Fruit fly (Drosophila melanogaster) whole organism, wandering third instar larva: ENCODE measurements around the gene CG17440.

Experiments
- CG9705 ChIP-seq: fragments of 200-800 bp; sonication (Bioruptor generic); optimal IDR thresholded peaks from 2 replicates; lab custom pipeline; 2018; ENCODE audit warnings: missing biosample characterization, mild to moderate bottlenecking, missing genetic modification characterization
- CrebA ChIP-seq: fragments of 200-800 bp; sonication (Bioruptor generic); optimal IDR thresholded peaks from 2 replicates; lab custom pipeline; 2016; ENCODE audit warnings: missing biosample characterization, mild to moderate bottlenecking, missing genetic modification characterization, borderline replicate concordance
- GATAd ChIP-seq: sonication (Bioruptor generic); optimal IDR thresholded peaks from 2 replicates; lab custom pipeline; 2016; ENCODE audit warnings: missing biosample characterization, missing genetic modification characterization
- HLH106 ChIP-seq: fragments of 200-800 bp; optimal IDR thresholded peaks from 3 replicates; lab custom pipeline; 2019; ENCODE audit warnings: missing biosample characterization, mild to moderate bottlenecking, missing genetic modification characterization, moderate library complexity
- Hnf4 ChIP-seq: fragments of 200-800 bp; sonication (Bioruptor generic); optimal IDR thresholded peaks from 2 replicates; lab custom pipeline; 2016; ENCODE audit warnings: missing biosample characterization, mild to moderate bottlenecking, missing genetic modification characterization
- Hr78 ChIP-seq: fragments of >200 bp; optimal IDR thresholded peaks from 2 replicates; lab custom pipeline; 2017; ENCODE audit warnings: missing biosample characterization, missing genetic modification characterization
- Jra ChIP-seq: sonication (Bioruptor generic); optimal IDR thresholded peaks from 2 replicates; lab custom pipeline; 2016; ENCODE audit warnings: missing biosample characterization, missing genetic modification characterization
- Myc ChIP-seq: fragments of >200 bp; optimal IDR thresholded peaks from 2 replicates; lab custom pipeline; 2017
- N ChIP-seq: fragments of >200 bp; optimal IDR thresholded peaks from 2 replicates; lab custom pipeline; 2018; ENCODE audit warnings: missing biosample characterization, missing external identifiers, missing genetic modification characterization
- OdsH ChIP-seq: fragments of 200-800 bp; sonication (Bioruptor generic); optimal IDR thresholded peaks from 2 replicates; lab custom pipeline; 2016; ENCODE audit warnings: missing biosample characterization, mild to moderate bottlenecking, missing genetic modification characterization
- Rel ChIP-seq, 2 experiments: fragments of 200-800 bp; sonication (Bioruptor generic) in 1 of 2; optimal IDR thresholded peaks; 2 replicates in 1 of 2; 3 replicates in 1 of 2; lab custom pipeline; 2016 to 2019; ENCODE audit warnings: mild to moderate bottlenecking in 2 of 2, missing biosample characterization in 2 of 2, missing genetic modification characterization in 2 of 2, moderate library complexity in 1 of 2
- Sp1 ChIP-seq: fragments of 200-800 bp; sonication (Bioruptor generic); optimal IDR thresholded peaks from 3 replicates; lab custom pipeline; 2019; ENCODE audit warnings: missing biosample characterization, mild to moderate bottlenecking, missing genetic modification characterization, moderate library complexity
- Vsx2 ChIP-seq: fragments of 200-300, 225-300 bp; sonication (Bioruptor generic); optimal IDR thresholded peaks from 2 replicates; lab custom pipeline; 2018; ENCODE audit warnings: missing biosample characterization, missing genetic modification characterization; ENCODE audit not compliant: partially characterized antibody
- br ChIP-seq: fragments of 200-800 bp; sonication (Bioruptor generic); optimal IDR thresholded peaks from 2 replicates; lab custom pipeline; 2016; ENCODE audit warnings: missing biosample characterization, missing genetic modification characterization
- brk ChIP-seq: fragments of 200-800 bp; sonication (Bioruptor generic); optimal IDR thresholded peaks from 2 replicates; lab custom pipeline; 2016; ENCODE audit warnings: missing biosample characterization, mild to moderate bottlenecking, missing genetic modification characterization
- dl ChIP-seq, 2 experiments: fragments of 175-275, 200-275 bp in 1 of 2; fragments of 200-275 bp in 1 of 2; sonication (Bioruptor generic); optimal IDR thresholded peaks; lab custom pipeline; 2018; ENCODE audit warnings: mild to moderate bottlenecking in 2 of 2, missing biosample characterization in 2 of 2, missing genetic modification characterization in 2 of 2, moderate library complexity in 2 of 2; ENCODE audit not compliant: partially characterized antibody in 2 of 2, insufficient read depth in 1 of 2
- dmrt93B ChIP-seq: fragments of 200-800 bp; sonication (Bioruptor generic); optimal IDR thresholded peaks from 2 replicates; lab custom pipeline; 2018; ENCODE audit warnings: missing biosample characterization, mild to moderate bottlenecking, missing genetic modification characterization
- ey ChIP-seq: fragments of 200-800 bp; sonication (Bioruptor generic); optimal IDR thresholded peaks from 2 replicates; lab custom pipeline; 2016; ENCODE audit warnings: missing biosample characterization, missing genetic modification characterization
- foxo ChIP-seq, 2 experiments: fragments of 200-800 bp; sonication (Bioruptor generic); optimal IDR thresholded peaks; 2 replicates in 1 of 2; 3 replicates in 1 of 2; lab custom pipeline; 2016 to 2017; ENCODE audit warnings: missing biosample characterization in 2 of 2, missing genetic modification characterization in 2 of 2
- fru ChIP-seq: fragments of 200-800 bp; sonication (Bioruptor generic); optimal IDR thresholded peaks from 3 replicates; lab custom pipeline; 2016; ENCODE audit warnings: missing biosample characterization, mild to moderate bottlenecking, missing genetic modification characterization
- h ChIP-seq: fragments of 200-800 bp; sonication (Bioruptor generic); optimal IDR thresholded peaks from 3 replicates; lab custom pipeline; 2016; ENCODE audit warnings: missing biosample characterization, mild to moderate bottlenecking, missing genetic modification characterization
- jim ChIP-seq: fragments of 175-275, 200-325 bp; sonication (Bioruptor generic); optimal IDR thresholded peaks from 2 replicates; lab custom pipeline; 2016; ENCODE audit warnings: missing biosample characterization, mild to moderate bottlenecking, missing genetic modification characterization
- pan ChIP-seq: fragments of >200 bp; optimal IDR thresholded peaks from 2 replicates; lab custom pipeline; 2017
- psq ChIP-seq: fragments of 200-800 bp; sonication (Bioruptor generic); optimal IDR thresholded peaks from 3 replicates; lab custom pipeline; 2017; ENCODE audit warnings: missing biosample characterization, mild to moderate bottlenecking, missing genetic modification characterization, moderate library complexity
- rgr ChIP-seq: fragments of 200-800 bp; sonication (Bioruptor generic); optimal IDR thresholded peaks from 3 replicates; lab custom pipeline; 2016; ENCODE audit warnings: missing biosample characterization, mild to moderate bottlenecking, missing genetic modification characterization
- sage ChIP-seq: fragments of 200-800 bp; sonication (Bioruptor generic); optimal IDR thresholded peaks from 2 replicates; lab custom pipeline; 2016; ENCODE audit warnings: missing biosample characterization, mild to moderate bottlenecking, missing genetic modification characterization

The CG17440 gene

DNA sequence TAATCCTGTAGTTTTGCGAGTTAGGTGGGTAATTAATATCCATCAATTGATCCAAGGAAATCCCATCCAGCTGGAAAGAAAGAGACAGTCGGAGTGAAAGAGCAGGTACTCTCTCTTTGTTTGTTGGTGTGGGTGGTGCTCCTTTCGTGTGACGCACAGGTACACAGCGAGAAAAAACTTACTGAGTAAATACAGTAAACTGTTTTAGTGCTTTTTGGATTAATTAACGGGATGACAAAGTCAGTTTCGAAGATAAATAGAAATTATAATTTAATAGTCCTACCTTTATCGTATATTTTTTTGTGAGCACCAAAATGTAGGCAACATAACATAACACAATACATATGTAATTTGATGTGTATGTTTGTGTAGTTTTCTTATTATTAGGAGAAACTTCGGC, 21.7 kb downstream of the CG17440 start:
- TF ChIP-seq Sp1 (GFP tag; lab: Kevin White, UChicago) (peak; percentile 37), N (GFP tag; lab: Kevin White, UChicago) (no peak), Rel (GFP tag; optimal IDR thresholded peaks at IDR 0.05; lab: Kevin White, UChicago) (no peak), Rel (tag; optimal IDR thresholded peaks at IDR 0.05; lab: Kevin White, UChicago) (no peak), fru (peak; percentile 29), rgr (GFP tag; lab: Kevin White, UChicago) (peak; percentile 32), HLH106 (tag; lab: Kevin White, UChicago) (peak; percentile 38), h (peak; percentile 30), foxo (GFP tag; optimal IDR thresholded peaks at IDR 0.05; lab: Kevin White, UChicago) (peak in 1 of 2 experiments; percentile 44)
- TF ChIP-seq, all 38 proteins: peak for 6

DNA sequence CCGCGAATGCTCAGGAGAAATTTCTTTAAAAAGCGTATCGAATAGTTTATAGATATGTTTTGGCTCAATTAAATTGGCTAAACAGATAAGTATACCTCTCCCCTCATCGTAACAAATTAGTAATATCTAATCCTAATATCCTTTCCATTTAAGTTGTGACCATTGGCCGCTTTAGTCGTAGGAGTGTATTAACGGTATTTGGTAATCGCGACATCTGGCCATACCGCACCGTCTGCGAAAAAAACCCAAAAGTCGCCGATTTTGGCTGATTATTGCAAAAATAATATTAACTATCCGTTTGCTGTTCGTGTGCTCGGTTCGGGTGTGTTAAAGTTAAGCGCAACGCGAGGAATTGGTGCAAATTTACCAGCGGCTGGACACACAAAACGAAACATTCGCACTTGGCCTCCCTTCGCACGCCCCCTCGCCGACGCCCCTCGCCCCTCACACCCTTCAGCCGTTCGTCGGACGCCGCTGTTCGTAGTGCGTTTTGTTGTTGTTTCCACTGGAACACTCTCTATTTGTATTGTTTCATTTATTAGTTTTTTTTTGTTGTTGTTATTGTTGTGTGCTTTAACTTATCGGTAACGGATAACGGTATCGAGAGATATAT, 22.4 kb downstream of the CG17440 start, which contains the start of the genes amx and Dsor1:
Gene amx, minus strand, starts transcription at position 166 of the 613 bp plus-strand sequence.
Gene Dsor1, plus strand, starts transcription at position 172 of the 613 bp plus-strand sequence.
- TF ChIP-seq HLH106 (tag; lab: Kevin White, UChicago) (peak; percentile 9), sage (no peak), Rel (GFP tag; optimal IDR thresholded peaks at IDR 0.05; lab: Kevin White, UChicago) (no peak), Rel (tag; optimal IDR thresholded peaks at IDR 0.05; lab: Kevin White, UChicago) (peak; percentile 92)
- TF ChIP-seq, all 38 proteins: peak for 2

- TF ChIP-seq HLH106 (tag; lab: Kevin White, UChicago) (peak; percentile 76), dmrt93B (peak; percentile 58), rgr (GFP tag; lab: Kevin White, UChicago) (peak; percentile 74), Myc (lab: Kevin White, UChicago) (no peak), GATAd (GFP tag; lab: Kevin White, UChicago) (peak; percentile 10), ey (GFP tag; lab: Kevin White, UChicago) (peak; percentile 78), psq (GFP tag; lab: Kevin White, UChicago) (peak; percentile 42), OdsH (GFP tag; lab: Kevin White, UChicago) (peak; percentile 55), CG9705 (GFP tag; lab: Kevin White, UChicago) (peak; percentile 55), dl (GFP tag; optimal IDR thresholded peaks at IDR 0.05; lab: Kevin White, UChicago; ENCODE audit: insufficient read depth in 1 of 2, partially characterized antibody in 2 of 2) (no peak), Rel (GFP tag; optimal IDR thresholded peaks at IDR 0.05; lab: Kevin White, UChicago) (no peak), Rel (tag; optimal IDR thresholded peaks at IDR 0.05; lab: Kevin White, UChicago) (peak; percentile 62), Vsx2 (no peak)
Measured at dm6 chrX:9243417-9243884, 26.3 kb downstream of the CG17440 start, which contains the start of the genes mxc and Larp7. TSS of gene mxc (minus strand) at chrX:9243467. TSS of gene Larp7 (plus strand) at chrX:9243817.

DNA sequence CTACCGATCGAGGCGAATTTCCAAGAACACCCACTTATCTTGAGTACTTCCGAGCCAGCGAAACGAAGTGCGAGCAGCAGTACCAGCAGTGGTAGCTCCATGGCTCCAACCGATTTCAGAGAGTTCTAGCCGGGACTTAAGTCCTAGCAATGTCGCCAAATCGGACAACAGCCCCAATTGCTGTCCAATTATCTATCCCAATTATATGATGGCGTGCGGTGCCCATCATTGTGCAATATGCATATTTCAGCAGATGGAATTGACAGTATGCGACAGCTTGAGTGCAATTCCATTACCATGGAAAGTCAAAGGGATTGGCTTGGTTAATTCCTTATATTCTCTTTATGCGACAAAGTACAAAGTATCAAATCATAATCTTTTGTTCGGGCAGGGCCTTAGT, 33.2 kb downstream of the CG17440 start, which contains the start of gene Ir8a:
Gene Ir8a, minus strand, starts transcription at position 101 of the 400 bp plus-strand sequence.
- TF ChIP-seq br (GFP tag; lab: Kevin White, UChicago) = no peak
- no peak for TF ChIP-seq brk
- no peak for TF ChIP-seq foxo (GFP tag; optimal IDR thresholded peaks at IDR 0.05; lab: Kevin White, UChicago)
- TF ChIP-seq Jra (GFP tag; lab: Kevin White, UChicago) = no peak
- no peak for TF ChIP-seq CrebA (GFP tag; lab: Kevin White, UChicago)

- TF ChIP-seq dl (GFP tag; optimal IDR thresholded peaks at IDR 0.05; lab: Kevin White, UChicago; ENCODE audit: insufficient read depth in 1 of 2, partially characterized antibody in 2 of 2) (no peak), Rel (GFP tag; optimal IDR thresholded peaks at IDR 0.05; lab: Kevin White, UChicago) (no peak), Rel (tag; optimal IDR thresholded peaks at IDR 0.05; lab: Kevin White, UChicago) (peak; percentile 94), Hr78 (GFP tag; lab: Kevin White, UChicago) (no peak), ey (GFP tag; lab: Kevin White, UChicago) (no peak), psq (GFP tag; lab: Kevin White, UChicago) (no peak), Hnf4 (GFP tag; lab: Kevin White, UChicago) (no peak), Vsx2 (peak; percentile 71)
Measured at dm6 chrX:9232199-9232598, 37.5 kb downstream of the CG17440 start, which contains the start of gene CG12121. TSS of gene CG12121 (minus strand) at chrX:9232378.

dm6 chrX:9226837-9227236, 42.9 kb downstream of the CG17440 start, which contains the start of gene Gr8a:
TSS of gene Gr8a (plus strand) at chrX:9227137.
- no peak for TF ChIP-seq GATAd (GFP tag; lab: Kevin White, UChicago)
- TF ChIP-seq brk = no peak
- no peak for TF ChIP-seq jim (GFP tag; lab: Kevin White, UChicago)
- TF ChIP-seq Sp1 (GFP tag; lab: Kevin White, UChicago) = no peak
- TF ChIP-seq pan (lab: Kevin White, UChicago) = no peak
- TF ChIP-seq, all 38 proteins: peak for 0
